Worm (Caenorhabditis elegans) whole organism, late embryonic: ENCODE measurements around the gene clec-226.
A peak's percentile ranks its signal among the peaks of the same experiment; 100 is the strongest.

Experiments
- F13H6.1 ChIP-seq: sonication (generic microtip); optimal IDR thresholded peaks from 2 replicates; lab custom pipeline; 2016; ENCODE audit warnings: missing genetic modification characterization, missing compliant biosample characterization
- K09A11.1 ChIP-seq: sonication (generic microtip); optimal IDR thresholded peaks from 2 replicates; lab custom pipeline; 2017; ENCODE audit warnings: antibody characterized with exemption, mild to moderate bottlenecking, missing genetic modification characterization, missing compliant biosample characterization; ENCODE audit not compliant: insufficient read depth
- T23F11.4 ChIP-seq: fragments of 200-800 bp; sonication (Bioruptor generic); optimal IDR thresholded peaks from 2 replicates; lab custom pipeline; 2018; ENCODE audit warnings: mild to moderate bottlenecking, missing genetic modification characterization, missing compliant biosample characterization
- ceh-18 ChIP-seq: sonication (generic microtip); optimal IDR thresholded peaks from 2 replicates; lab custom pipeline; 2016; ENCODE audit warnings: missing genetic modification characterization, missing compliant biosample characterization
- ceh-19 ChIP-seq: fragments of 200-800 bp; sonication (Bioruptor generic); optimal IDR thresholded peaks from 2 replicates; lab custom pipeline; 2018; ENCODE audit warnings: mild to moderate bottlenecking, missing genetic modification characterization, missing compliant biosample characterization
- ceh-30 ChIP-seq: fragments of 150-350 bp; optimal IDR thresholded peaks from 2 replicates; lab custom pipeline; 2014; ENCODE audit warnings: missing biosample characterization, missing genetic modification characterization
- ceh-31 ChIP-seq: sonication (generic microtip); optimal IDR thresholded peaks from 2 replicates; lab custom pipeline; 2016; ENCODE audit warnings: missing genetic modification characterization, missing compliant biosample characterization
- ceh-6 ChIP-seq: fragments of 200-800 bp; sonication (Bioruptor generic); optimal IDR thresholded peaks from 2 replicates; lab custom pipeline; 2018; ENCODE audit warnings: mild to moderate bottlenecking, missing genetic modification characterization, missing compliant biosample characterization
- ceh-9 ChIP-seq: sonication (generic microtip); optimal IDR thresholded peaks from 2 replicates; lab custom pipeline; 2016; ENCODE audit warnings: mild to moderate bottlenecking, missing genetic modification characterization, inconsistent platforms, missing compliant biosample characterization
- che-1 ChIP-seq: sonication (generic microtip); optimal IDR thresholded peaks from 2 replicates; lab custom pipeline; 2016; ENCODE audit warnings: mild to moderate bottlenecking, missing genetic modification characterization, missing compliant biosample characterization
- ets-4 ChIP-seq: sonication (generic microtip); optimal IDR thresholded peaks from 2 replicates; lab custom pipeline; 2016; ENCODE audit warnings: missing genetic modification characterization, missing compliant biosample characterization
- eyg-1 ChIP-seq: sonication (generic microtip); optimal IDR thresholded peaks from 2 replicates; lab custom pipeline; 2016; ENCODE audit warnings: missing genotype, missing genetic modification characterization, missing compliant biosample characterization
- fax-1 ChIP-seq: sonication (generic microtip); optimal IDR thresholded peaks from 2 replicates; lab custom pipeline; 2016; ENCODE audit warnings: missing genotype, missing genetic modification characterization, missing compliant biosample characterization
- fkh-10 ChIP-seq: fragments of 150-350 bp; optimal IDR thresholded peaks from 2 replicates; lab custom pipeline; 2014; ENCODE audit warnings: missing biosample characterization, missing genetic modification reagents, missing genetic modification characterization
- fkh-6 ChIP-seq: sonication (generic microtip); optimal IDR thresholded peaks from 2 replicates; lab custom pipeline; 2016; ENCODE audit warnings: missing genetic modification characterization, missing compliant biosample characterization
- gmeb-2 ChIP-seq: sonication (generic microtip); optimal IDR thresholded peaks from 2 replicates; lab custom pipeline; 2016; ENCODE audit warnings: missing genetic modification characterization, inconsistent platforms, missing compliant biosample characterization
- hlh-15 ChIP-seq: sonication (generic microtip); optimal IDR thresholded peaks from 2 replicates; lab custom pipeline; 2016; ENCODE audit warnings: missing genetic modification characterization, missing compliant biosample characterization
- hlh-30 ChIP-seq: sonication (generic microtip); optimal IDR thresholded peaks from 2 replicates; lab custom pipeline; 2017; ENCODE audit warnings: antibody characterized with exemption, missing genetic modification characterization, missing compliant biosample characterization; ENCODE audit not compliant: insufficient read depth
- hlh-6 ChIP-seq: sonication (generic microtip); optimal IDR thresholded peaks from 2 replicates; lab custom pipeline; 2016; ENCODE audit warnings: missing genotype, missing genetic modification characterization, missing compliant biosample characterization
- lin-11 ChIP-seq: fragments of 200-800 bp; sonication (Bioruptor generic); optimal IDR thresholded peaks from 2 replicates; lab custom pipeline; 2018; ENCODE audit warnings: mild to moderate bottlenecking, missing genetic modification characterization, missing compliant biosample characterization
- madf-2 ChIP-seq: sonication (generic microtip); optimal IDR thresholded peaks from 2 replicates; lab custom pipeline; 2017; ENCODE audit warnings: missing genetic modification characterization, missing compliant biosample characterization
- nfya-1 ChIP-seq: sonication (generic microtip); optimal IDR thresholded peaks from 2 replicates; lab custom pipeline; 2017; ENCODE audit warnings: missing genetic modification characterization, mild to moderate bottlenecking, missing compliant biosample characterization, antibody characterized with exemption, moderate library complexity
- nhr-11 ChIP-seq: fragments of 150-350 bp; optimal IDR thresholded peaks from 2 replicates; lab custom pipeline; 2014; ENCODE audit warnings: missing biosample characterization, missing genetic modification characterization
- pax-1 ChIP-seq: fragments of 150-350 bp; optimal IDR thresholded peaks from 2 replicates; lab custom pipeline; 2014; ENCODE audit warnings: missing biosample characterization, missing genetic modification characterization
- pros-1 ChIP-seq: fragments of 150-350 bp; optimal IDR thresholded peaks from 2 replicates; lab custom pipeline; 2014; ENCODE audit warnings: missing biosample characterization, missing genetic modification reagents, missing genetic modification characterization
- rnt-1 ChIP-seq: sonication (generic microtip); optimal IDR thresholded peaks from 2 replicates; lab custom pipeline; 2016; ENCODE audit warnings: missing genetic modification characterization, missing compliant biosample characterization
- sdc-2 ChIP-seq: sonication (generic microtip); optimal IDR thresholded peaks from 2 replicates; lab custom pipeline; 2016; ENCODE audit warnings: missing genotype, missing genetic modification characterization, missing compliant biosample characterization
- sox-2 ChIP-seq: fragments of 200-800 bp; sonication (Bioruptor generic); IDR thresholded peaks from 2 replicates; pipeline ENCODE4 v1.3.6; 2022; ENCODE audit warnings: missing genetic modification reagents, missing genetic modification characterization, missing compliant biosample characterization
- tbx-7 ChIP-seq: sonication (generic microtip); optimal IDR thresholded peaks from 2 replicates; lab custom pipeline; 2016; ENCODE audit warnings: missing genotype, missing genetic modification characterization, missing compliant biosample characterization
- ttx-3 ChIP-seq: sonication (generic microtip); optimal IDR thresholded peaks from 2 replicates; lab custom pipeline; 2016; ENCODE audit warnings: missing genetic modification reagents, missing genetic modification characterization, missing compliant biosample characterization
- unc-42 ChIP-seq: sonication (generic microtip); optimal IDR thresholded peaks from 2 replicates; lab custom pipeline; 2016; ENCODE audit warnings: missing genotype, missing genetic modification characterization, missing compliant biosample characterization
- unc-86 ChIP-seq: sonication (generic microtip); optimal IDR thresholded peaks from 2 replicates; lab custom pipeline; 2016; ENCODE audit warnings: missing genetic modification characterization, missing compliant biosample characterization
- ztf-16 ChIP-seq: sonication (generic microtip); optimal IDR thresholded peaks from 2 replicates; lab custom pipeline; 2017; ENCODE audit warnings: missing genetic modification characterization, missing compliant biosample characterization

The clec-226 gene

DNA sequence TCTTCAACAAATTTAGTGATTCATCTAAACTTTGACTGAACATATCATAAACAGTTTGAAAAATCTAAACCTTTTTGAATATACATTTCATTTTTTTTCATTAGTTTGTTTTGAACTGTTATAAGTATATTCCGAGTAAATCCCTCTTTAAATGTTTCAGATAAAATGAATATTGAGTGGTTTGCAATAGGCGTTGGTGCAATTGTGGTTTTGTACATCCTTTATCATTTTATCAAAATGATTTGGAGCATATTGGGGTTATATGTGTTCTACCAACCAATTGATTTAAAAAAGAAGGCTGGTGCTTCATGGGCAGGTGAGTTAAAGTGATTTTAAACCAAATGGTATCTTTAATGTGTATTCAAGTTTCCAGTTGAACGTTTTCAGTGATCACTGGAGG is 42.3 kb upstream of the clec-226 start, which contains the start of gene stdh-3:
Gene stdh-3, plus strand, starts transcription at position 166 of the 400 bp plus-strand sequence.
- TF ChIP-seq unc-86 (tag; lab: Kevin White, UChicago) (no peak), ceh-30 (tag; lab: Kevin White, UChicago) (no peak), ceh-6 (GFP tag; lab: Kevin White, UChicago) (no peak), madf-2 (tag; lab: Kevin White, UChicago) (no peak), nhr-11 (no peak), gmeb-2 (no peak), nfya-1 (tag; lab: Kevin White, UChicago) (no peak), sox-2 (GFP tag; lab: Robert Waterston, UW) (no peak), F13H6.1 (no peak), hlh-30 (tag; lab: Kevin White, UChicago) (no peak)

DNA sequence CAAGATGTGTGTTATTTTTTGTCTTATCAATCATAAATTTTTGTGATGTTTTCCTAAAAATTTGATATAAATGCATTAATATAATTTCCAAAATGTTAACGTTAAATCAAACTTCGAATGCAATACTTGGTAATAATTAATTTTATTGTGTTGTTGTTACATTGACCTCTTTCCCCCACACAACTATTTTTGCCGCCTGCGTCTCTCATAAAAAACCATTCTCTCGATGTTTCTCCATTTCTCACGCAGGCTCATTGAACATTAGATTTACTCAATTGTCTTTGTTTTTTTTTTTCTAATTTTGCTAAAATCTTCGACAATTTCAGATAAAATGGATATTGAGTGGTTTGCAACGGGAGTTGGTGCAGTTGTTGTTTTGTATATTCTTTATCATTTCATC is 40.6 kb upstream of the clec-226 start, which contains the start of gene stdh-1:
Gene stdh-1, plus strand, starts transcription at position 327 of the 400 bp plus-strand sequence.
- TF ChIP-seq T23F11.4 (GFP tag; lab: Kevin White, UChicago) (no peak), unc-42 (tag; lab: Kevin White, UChicago) (peak; percentile 86)

DNA sequence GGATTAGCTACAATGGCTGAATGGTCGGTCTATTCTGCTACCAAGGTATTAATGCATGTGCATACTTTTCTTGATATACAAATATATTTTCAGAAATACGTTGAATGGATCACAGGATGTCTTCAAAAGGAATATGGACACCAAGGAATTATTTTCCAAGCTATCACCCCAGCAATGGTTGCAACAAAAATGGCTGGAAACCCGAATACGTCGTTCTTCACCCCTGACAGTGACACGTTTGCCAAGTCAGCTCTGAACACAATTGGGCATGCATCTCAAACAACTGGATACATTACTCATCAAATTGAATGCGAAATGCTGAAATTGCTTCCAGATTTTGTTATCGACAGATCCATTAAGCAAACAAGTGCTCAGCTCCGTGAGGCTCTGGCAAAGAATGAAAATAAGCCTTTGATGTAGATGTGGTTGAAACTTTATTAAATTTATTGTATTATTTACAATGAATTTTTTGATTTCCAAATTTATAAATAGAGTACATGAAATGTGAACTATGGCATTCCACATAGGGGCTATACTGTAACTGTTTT is 39.1 kb upstream of the clec-226 start:
- TF ChIP-seq ceh-18 (tag; lab: Kevin White, UChicago): no peak
- no peak for TF ChIP-seq F13H6.1
- TF ChIP-seq fkh-6 (tag; lab: Kevin White, UChicago): no peak

DNA sequence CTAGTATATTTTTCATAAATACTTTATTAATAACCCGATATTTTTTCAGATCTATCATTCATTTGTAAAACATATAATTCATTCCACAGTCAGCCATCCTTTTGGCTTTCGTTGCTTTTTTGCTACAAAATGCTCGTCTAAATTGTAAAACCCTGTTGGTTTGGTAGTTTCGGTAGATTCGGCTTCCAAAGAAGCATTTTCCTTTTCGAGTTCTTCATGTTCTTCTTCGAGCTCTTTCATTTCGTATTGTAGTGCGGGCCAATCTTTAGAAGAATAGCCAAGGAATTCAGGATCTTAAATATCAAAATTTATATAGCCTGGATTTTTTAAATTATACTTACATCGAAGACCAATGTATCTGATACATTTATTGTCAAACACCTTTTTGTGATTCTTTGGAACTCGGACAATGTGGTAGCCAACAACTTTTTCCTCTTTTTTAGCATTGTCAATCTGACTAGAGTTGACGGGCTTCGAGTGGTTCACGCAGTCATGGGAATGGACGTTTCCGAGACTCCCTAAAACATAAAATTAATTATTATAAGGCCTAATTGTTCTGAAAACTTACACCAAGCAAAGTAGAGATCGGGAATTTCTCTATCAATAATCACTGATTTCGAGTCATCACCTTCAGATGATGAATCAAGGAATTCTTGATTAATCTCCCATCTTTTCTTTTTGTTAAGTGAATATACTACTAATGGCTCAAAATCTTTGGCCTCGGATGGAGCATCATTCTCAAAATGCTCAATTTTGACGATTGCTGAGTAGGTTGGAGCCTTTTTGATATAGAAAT is 38.5 kb upstream of the clec-226 start:
- TF ChIP-seq che-1 (tag; lab: Kevin White, UChicago) (no peak), ceh-31 (tag; lab: Kevin White, UChicago) (no peak), ceh-18 (tag; lab: Kevin White, UChicago) (no peak)

DNA sequence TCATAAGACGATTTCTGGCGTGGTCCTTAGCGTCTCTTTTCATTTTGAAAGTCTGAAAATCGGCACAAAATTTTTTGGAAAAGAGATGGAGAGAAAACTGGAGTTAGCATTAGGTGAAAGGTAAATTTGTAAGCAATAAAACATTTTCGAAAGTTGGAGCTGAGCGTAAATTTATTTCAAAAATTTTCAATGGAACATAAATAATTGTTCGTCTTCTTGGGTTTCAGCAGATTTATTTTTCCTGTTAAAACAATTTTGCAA is 37.9 kb upstream of the clec-226 start, which contains the start of gene C06B3.6:
Gene C06B3.6, minus strand, starts transcription at position 52 of the 261 bp plus-strand sequence.
- no peak for TF ChIP-seq rnt-1 (tag; lab: Kevin White, UChicago)
- no peak for TF ChIP-seq ztf-16 (tag; lab: Kevin White, UChicago)
- TF ChIP-seq fkh-10 (GFP tag; lab: Kevin White, UChicago): no peak
- no peak for TF ChIP-seq ceh-30 (tag; lab: Kevin White, UChicago)
- TF ChIP-seq pax-1 (tag; lab: Kevin White, UChicago): no peak
- TF ChIP-seq ceh-9: no peak

DNA sequence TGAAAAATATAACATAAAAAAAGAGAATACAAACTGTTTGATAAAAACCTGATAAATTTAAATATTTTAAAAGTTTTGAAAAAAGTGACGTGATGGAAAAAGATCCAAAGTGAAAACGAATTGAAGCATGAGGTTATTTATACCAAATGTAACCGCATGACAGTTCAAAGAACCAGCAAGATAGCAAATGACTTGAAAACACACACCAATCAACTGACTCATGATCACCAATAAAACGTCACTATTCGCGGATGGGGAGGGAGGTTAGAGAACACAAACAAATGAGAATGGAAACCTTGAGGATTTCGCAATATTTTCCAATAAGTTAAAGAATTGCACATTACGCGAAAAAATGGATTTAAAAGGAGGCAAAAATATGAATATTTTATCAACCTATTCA is 37.4 kb upstream of the clec-226 start, which contains the start of gene C06B3.7:
Gene C06B3.7, plus strand, starts transcription at position 287 of the 400 bp plus-strand sequence.
- peak; percentile 34 for TF ChIP-seq hlh-30 (tag; lab: Kevin White, UChicago)
- no peak for TF ChIP-seq fkh-10 (GFP tag; lab: Kevin White, UChicago)
- TF ChIP-seq K09A11.1: no peak
- TF ChIP-seq, all 69 proteins: peak for 1

DNA sequence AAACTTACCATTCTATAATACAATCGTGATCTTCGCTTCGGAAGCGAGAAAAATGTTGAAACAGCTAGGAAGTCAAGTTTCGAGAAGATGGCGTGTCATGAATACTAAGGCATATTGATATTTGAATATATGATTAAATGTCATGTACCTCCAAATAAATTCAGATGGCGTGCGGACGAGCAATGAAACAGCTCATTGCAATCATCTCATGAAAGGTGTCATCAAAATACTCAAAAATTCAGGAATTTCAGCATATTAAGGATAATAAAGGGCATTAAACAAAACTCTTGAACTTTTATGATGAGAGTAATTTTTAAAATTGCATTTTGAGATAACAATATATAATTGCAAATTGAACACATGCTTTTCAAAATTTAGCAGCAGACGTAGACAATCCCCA is 31.4 kb upstream of the clec-226 start, which contains the start of gene gcy-32:
Gene gcy-32, minus strand, starts transcription at position 101 of the 400 bp plus-strand sequence.
- TF ChIP-seq ceh-19 (GFP tag; lab: Kevin White, UChicago): no peak
- no peak for TF ChIP-seq pros-1
- no peak for TF ChIP-seq lin-11 (tag; lab: Kevin White, UChicago)
- no peak for TF ChIP-seq ets-4
- no peak for TF ChIP-seq ceh-31 (tag; lab: Kevin White, UChicago)
- TF ChIP-seq ttx-3 (tag; lab: Kevin White, UChicago): no peak
- no peak for TF ChIP-seq hlh-15 (tag; lab: Kevin White, UChicago)
- TF ChIP-seq sdc-2 (tag; lab: Kevin White, UChicago): no peak
- no peak for TF ChIP-seq tbx-7
- TF ChIP-seq rnt-1 (tag; lab: Kevin White, UChicago): no peak
- no peak for TF ChIP-seq fax-1 (tag; lab: Kevin White, UChicago)
- no peak for TF ChIP-seq hlh-6
- no peak for TF ChIP-seq F13H6.1
- TF ChIP-seq eyg-1: no peak
- TF ChIP-seq fkh-10 (GFP tag; lab: Kevin White, UChicago): no peak
- TF ChIP-seq, all 69 proteins: peak for 0
